Worm (Caenorhabditis elegans) whole organism, L4 larva: ENCODE measurements around the gene W02A2.12.

Source experiments
- F26F4.8 ChIP-seq: fragments of 200-800 bp; sonication (Bioruptor generic); conservative IDR thresholded peaks from 2 replicates; pipeline ENCODE4 v1.3.6; 2022; ENCODE audit warnings: missing genetic modification characterization, missing compliant biosample characterization
- F44E2.7 ChIP-seq: fragments of 200-800 bp; sonication (Bioruptor generic); IDR thresholded peaks from 2 replicates; pipeline ENCODE4 v2.1.2; 2022; ENCODE audit warnings: missing genetic modification characterization, missing compliant biosample characterization
- F49E8.2 ChIP-seq: sonication (generic microtip); optimal IDR thresholded peaks from 2 replicates; lab custom pipeline; 2016; ENCODE audit warnings: missing compliant biosample characterization, mild to moderate bottlenecking, missing genetic modification characterization, borderline replicate concordance
- T26A8.4 ChIP-seq: fragments of 200-800 bp; sonication (Bioruptor generic); IDR thresholded peaks from 2 replicates; pipeline ENCODE4 v1.3.6; 2022; ENCODE audit warnings: missing genetic modification characterization, missing compliant biosample characterization
- Y75B8A.6 ChIP-seq: fragments of 200-800 bp; sonication (Bioruptor generic); IDR thresholded peaks from 2 replicates; pipeline ENCODE4 v1.3.6; 2022; ENCODE audit warnings: missing genetic modification reagents, missing genetic modification characterization, missing compliant biosample characterization
- ama-1 ChIP-seq: fragments of 150-350 bp; optimal IDR thresholded peaks from 2 replicates; lab custom pipeline; 2014; ENCODE audit warnings: inconsistent platforms, mixed read lengths
- arid-1 ChIP-seq: fragments of 200-800 bp; sonication (Bioruptor generic); conservative IDR thresholded peaks from 2 replicates; pipeline ENCODE4 v1.3.6; 2022; ENCODE audit warnings: missing genetic modification reagents, missing genetic modification characterization, missing compliant biosample characterization
- ceh-28 ChIP-seq: fragments of 150-350 bp; optimal IDR thresholded peaks from 2 replicates; lab custom pipeline; 2014; ENCODE audit warnings: missing biosample characterization, missing genetic modification reagents, missing genetic modification characterization
- cey-2 ChIP-seq: sonication (generic microtip); optimal IDR thresholded peaks from 3 replicates; lab custom pipeline; 2017; ENCODE audit warnings: missing genetic modification characterization, mild to moderate bottlenecking, missing compliant biosample characterization, antibody characterized with exemption, borderline replicate concordance; ENCODE audit not compliant: insufficient read depth
- ctbp-1 ChIP-seq: fragments of 200-800 bp; sonication (Bioruptor generic); IDR thresholded peaks from 2 replicates; pipeline ENCODE4 v1.3.6; 2022; ENCODE audit warnings: missing genetic modification reagents, missing genetic modification characterization, missing compliant biosample characterization
- daf-16 ChIP-seq, 3 experiments: sonication (generic microtip); optimal IDR thresholded peaks; 2 replicates each; lab custom pipeline; 2016 to 2017; ENCODE audit warnings: missing genetic modification characterization in 3 of 3, missing genetic modification reagents in 3 of 3, mild to moderate bottlenecking in 2 of 3, missing compliant biosample characterization in 2 of 3, missing biosample characterization in 1 of 3, moderate library complexity in 1 of 3
- daf-8 ChIP-seq: fragments of 200-800 bp; sonication (Bioruptor generic); IDR thresholded peaks from 2 replicates; pipeline ENCODE4 v1.3.6; 2022; ENCODE audit warnings: missing genetic modification characterization, missing compliant biosample characterization
- dmd-8 ChIP-seq: fragments of 200-800 bp; sonication (Bioruptor generic); IDR thresholded peaks from 2 replicates; pipeline ENCODE4 v1.3.6; 2022; ENCODE audit warnings: missing genetic modification characterization, missing compliant biosample characterization
- egl-27 ChIP-seq: sonication (generic microtip); optimal IDR thresholded peaks from 3 replicates; lab custom pipeline; 2017; ENCODE audit warnings: missing biosample characterization, missing genetic modification reagents, missing genetic modification characterization
- fos-1 ChIP-seq: fragments of 150-350 bp; optimal IDR thresholded peaks from 2 replicates; lab custom pipeline; 2014; ENCODE audit warnings: missing biosample characterization, missing genetic modification characterization
- hif-1 ChIP-seq, 2 experiments: sonication (generic microtip); optimal IDR thresholded peaks; 2 replicates each; lab custom pipeline; 2016 to 2017; ENCODE audit warnings: missing compliant biosample characterization in 2 of 2, missing genetic modification characterization in 2 of 2, missing genetic modification reagents in 2 of 2, missing genotype in 2 of 2, mild to moderate bottlenecking in 1 of 2
- hlh-30 ChIP-seq: sonication (generic microtip); optimal IDR thresholded peaks from 2 replicates; lab custom pipeline; 2017; ENCODE audit warnings: antibody characterized with exemption, mild to moderate bottlenecking, missing genetic modification characterization, missing compliant biosample characterization; ENCODE audit not compliant: insufficient read depth
- hmg-1.1 ChIP-seq: fragments of 200-800 bp; sonication (Bioruptor generic); IDR thresholded peaks from 2 replicates; pipeline ENCODE4 v1.3.6; 2022; ENCODE audit warnings: missing genetic modification reagents, missing genetic modification characterization, missing compliant biosample characterization
- jun-1 ChIP-seq: fragments of 150-350 bp; optimal IDR thresholded peaks from 2 replicates; lab custom pipeline; 2014; ENCODE audit warnings: missing biosample characterization, missing genetic modification reagents, missing genetic modification characterization
- lin-13 ChIP-seq: fragments of 150-350 bp; optimal IDR thresholded peaks from 2 replicates; lab custom pipeline; 2014; ENCODE audit warnings: missing biosample characterization, missing genetic modification reagents, missing genetic modification characterization
- lin-15B ChIP-seq: fragments of 150-350 bp; sonication (generic microtip); optimal IDR thresholded peaks from 3 replicates; lab custom pipeline; 2014; ENCODE audit warnings: missing biosample characterization, missing genetic modification characterization
- lin-38 ChIP-seq: fragments of 200-800 bp; sonication (Bioruptor generic); IDR thresholded peaks from 2 replicates; pipeline ENCODE4 v1.3.6; 2022; ENCODE audit warnings: missing genetic modification reagents, missing genetic modification characterization, missing compliant biosample characterization
- lsy-2 ChIP-seq, 2 experiments: fragments of 150-350 bp in 1 of 2; sonication (generic microtip) in 1 of 2; optimal IDR thresholded peaks; 2 replicates each; lab custom pipeline; 2014 to 2017; ENCODE audit warnings: missing biosample characterization in 2 of 2, missing genetic modification characterization in 2 of 2
- mdl-1 ChIP-seq, 2 experiments: fragments of 150-350 bp in 1 of 2; sonication (generic microtip) in 1 of 2; optimal IDR thresholded peaks; 2 replicates each; lab custom pipeline; 2014 to 2017; ENCODE audit warnings: missing biosample characterization in 2 of 2, missing genetic modification characterization in 2 of 2
- mes-2 ChIP-seq: sonication (generic microtip); optimal IDR thresholded peaks from 2 replicates; lab custom pipeline; 2016; ENCODE audit warnings: missing genotype, mild to moderate bottlenecking, missing genetic modification characterization, missing compliant biosample characterization; ENCODE audit not compliant: poor library complexity, severe bottlenecking
- nhr-102 ChIP-seq: sonication (generic microtip); optimal IDR thresholded peaks from 2 replicates; lab custom pipeline; 2016; ENCODE audit warnings: mild to moderate bottlenecking, missing genetic modification characterization, moderate library complexity, missing compliant biosample characterization
- nhr-111 ChIP-seq: fragments of 200-800 bp; sonication (Bioruptor generic); optimal IDR thresholded peaks from 2 replicates; lab custom pipeline; 2018; ENCODE audit warnings: mild to moderate bottlenecking, missing genetic modification characterization, missing compliant biosample characterization
- nhr-28 ChIP-seq: fragments of 150-350 bp; optimal IDR thresholded peaks from 2 replicates; lab custom pipeline; 2014; ENCODE audit warnings: missing biosample characterization, missing genetic modification characterization
- nhr-77 ChIP-seq: fragments of 150-350 bp; optimal IDR thresholded peaks from 2 replicates; lab custom pipeline; 2014; ENCODE audit warnings: missing biosample characterization, missing genetic modification characterization
- pha-4 ChIP-seq, 2 experiments: fragments of 150-350 bp in 1 of 2; fragments of 200-800 bp in 1 of 2; sonication (Bioruptor generic) in 1 of 2; IDR thresholded peaks in 1 of 2; optimal IDR thresholded peaks in 1 of 2; 2 replicates each; pipeline versions ENCODE4 v1.3.6 to Lab custom; 2014 to 2022; ENCODE audit warnings: missing genetic modification characterization in 2 of 2, missing genetic modification reagents in 2 of 2, missing biosample characterization in 1 of 2, missing compliant biosample characterization in 1 of 2
- php-3 ChIP-seq: fragments of 200-800 bp; sonication (Bioruptor generic); IDR thresholded peaks from 2 replicates; pipeline ENCODE4 v1.3.6; 2022; ENCODE audit warnings: missing genetic modification reagents, missing genetic modification characterization, missing compliant biosample characterization
- rbr-2 ChIP-seq: sonication (generic microtip); optimal IDR thresholded peaks from 2 replicates; lab custom pipeline; 2016; ENCODE audit warnings: missing genotype, missing genetic modification characterization, missing compliant biosample characterization
- sdz-12 ChIP-seq: fragments of 200-800 bp; sonication (Bioruptor generic); optimal IDR thresholded peaks from 2 replicates; lab custom pipeline; 2018; ENCODE audit warnings: mild to moderate bottlenecking, missing genetic modification characterization, missing compliant biosample characterization
- snpc-1.2 ChIP-seq: fragments of 200-800 bp; sonication (Bioruptor generic); IDR thresholded peaks from 2 replicates; pipeline ENCODE4 v1.3.6; 2022; ENCODE audit warnings: missing genetic modification reagents, missing genetic modification characterization, missing compliant biosample characterization
- spr-1 ChIP-seq: sonication (generic microtip); optimal IDR thresholded peaks from 2 replicates; lab custom pipeline; 2016; ENCODE audit warnings: mild to moderate bottlenecking, missing genetic modification characterization, missing compliant biosample characterization
- spr-3 ChIP-seq: fragments of 200-800 bp; sonication (Bioruptor generic); optimal IDR thresholded peaks from 2 replicates; lab custom pipeline; 2018; ENCODE audit warnings: mild to moderate bottlenecking, missing genetic modification characterization, missing compliant biosample characterization
- unc-39 ChIP-seq: sonication (generic microtip); optimal IDR thresholded peaks from 2 replicates; lab custom pipeline; 2017; ENCODE audit warnings: missing biosample characterization, missing genetic modification characterization
- unc-62 ChIP-seq, 3 experiments: fragments of 150-350 bp in 1 of 3; sonication (generic microtip); optimal IDR thresholded peaks in 2 of 3; peaks in 1 of 3; 1 replicate in 1 of 3; 2 replicates in 2 of 3; lab custom pipeline; 2014 to 2017; ENCODE audit warnings: missing biosample characterization in 3 of 3, missing genetic modification characterization in 3 of 3, missing genetic modification reagents in 3 of 3, missing genotype in 1 of 3
- zag-1 ChIP-seq: fragments of 150-350 bp; optimal IDR thresholded peaks from 2 replicates; lab custom pipeline; 2014; ENCODE audit warnings: missing biosample characterization, missing genetic modification characterization
- zfp-2 ChIP-seq: sonication (generic microtip); optimal IDR thresholded peaks from 2 replicates; lab custom pipeline; 2016; ENCODE audit warnings: mild to moderate bottlenecking, missing genetic modification characterization, missing compliant biosample characterization
- zfp-3 ChIP-seq: fragments of 200-800 bp; sonication (Bioruptor generic); conservative IDR thresholded peaks from 2 replicates; pipeline ENCODE4 v1.3.6; 2022; ENCODE audit warnings: missing genetic modification reagents, missing genetic modification characterization, missing compliant biosample characterization
- zip-11 ChIP-seq: fragments of 200-800 bp; sonication (Bioruptor generic); IDR thresholded peaks from 2 replicates; pipeline ENCODE4 v1.3.6; 2022; ENCODE audit warnings: missing genetic modification characterization, missing compliant biosample characterization
- zip-2 ChIP-seq: fragments of 150-350 bp; optimal IDR thresholded peaks from 2 replicates; lab custom pipeline; 2014; ENCODE audit warnings: missing biosample characterization, missing genetic modification characterization
- ztf-7 ChIP-seq: fragments of 150-350 bp; optimal IDR thresholded peaks from 2 replicates; lab custom pipeline; 2014; ENCODE audit warnings: missing biosample characterization, missing genetic modification characterization

The W02A2.12 gene

DNA sequence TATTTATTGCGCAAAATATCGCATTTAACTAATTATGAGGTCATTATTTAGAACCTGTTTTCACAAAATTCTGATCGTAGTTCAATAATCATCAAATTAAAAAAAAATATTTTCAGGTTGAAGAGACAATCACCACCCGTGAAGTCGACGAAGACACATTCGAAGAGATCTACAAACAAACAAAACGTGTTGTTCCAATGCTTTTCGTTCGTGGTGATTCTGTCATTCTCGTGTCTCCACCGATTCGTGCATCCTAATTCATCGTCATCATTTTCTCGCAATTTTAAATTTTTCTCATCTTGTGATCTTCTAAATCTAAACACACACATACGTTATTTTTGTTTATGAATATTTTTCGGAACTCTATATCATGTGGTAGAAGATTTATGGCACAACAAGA lies 40.1 kb upstream of the W02A2.12 start (continued):
- TF ChIP-seq ama-1 (lab: Kevin White, UChicago) (peak; percentile 94), fos-1 (tag; lab: Kevin White, UChicago) (no peak), ceh-28 (tag; lab: Kevin White, UChicago) (no peak), hif-1 (tag; optimal IDR thresholded peaks at IDR 0.05; lab: Kevin White, UChicago) (peak in 1 of 2 experiments; percentile 45), egl-27 (tag; lab: Kevin White, UChicago) (no peak), mdl-1 (tag; optimal IDR thresholded peaks at IDR 0.05; lab: Kevin White, UChicago) (peak in 1 of 2 experiments; percentile 50), pha-4 (GFP tag; IDR thresholded peaks at IDR 0.05; lab: Robert Waterston, UW) (peak; percentile 42; the same call in 1 of the 2 replicates), pha-4 (tag; optimal IDR thresholded peaks at IDR 0.05; lab: Kevin White, UChicago) (no peak), nhr-28 (tag; lab: Kevin White, UChicago) (peak; percentile 32), cey-2 (tag; lab: Kevin White, UChicago) (no peak), T26A8.4 (GFP tag; lab: Robert Waterston, UW) (peak; percentile 69), zag-1 (tag; lab: Kevin White, UChicago) (no peak), F44E2.7 (GFP tag; lab: Robert Waterston, UW) (no peak), sdz-12 (peak; percentile 29), ztf-7 (tag; lab: Kevin White, UChicago) (no peak), zfp-2 (tag; lab: Kevin White, UChicago) (no peak), php-3 (no peak), spr-3 (GFP tag; lab: Kevin White, UChicago) (peak; percentile 18), rbr-2 (tag; lab: Kevin White, UChicago) (no peak), daf-8 (GFP tag; lab: Robert Waterston, UW) (no peak), snpc-1.2 (GFP tag; lab: Robert Waterston, UW) (no peak), jun-1 (tag; lab: Kevin White, UChicago) (peak; percentile 13), nhr-111 (GFP tag; lab: Kevin White, UChicago) (no peak), arid-1 (GFP tag; lab: Robert Waterston, UW) (no peak; the same call in 1 of the 2 replicates), F49E8.2 (tag; lab: Kevin White, UChicago) (no peak), hlh-30 (peak; percentile 65), F26F4.8 (GFP tag; lab: Robert Waterston, UW) (no peak)

DNA sequence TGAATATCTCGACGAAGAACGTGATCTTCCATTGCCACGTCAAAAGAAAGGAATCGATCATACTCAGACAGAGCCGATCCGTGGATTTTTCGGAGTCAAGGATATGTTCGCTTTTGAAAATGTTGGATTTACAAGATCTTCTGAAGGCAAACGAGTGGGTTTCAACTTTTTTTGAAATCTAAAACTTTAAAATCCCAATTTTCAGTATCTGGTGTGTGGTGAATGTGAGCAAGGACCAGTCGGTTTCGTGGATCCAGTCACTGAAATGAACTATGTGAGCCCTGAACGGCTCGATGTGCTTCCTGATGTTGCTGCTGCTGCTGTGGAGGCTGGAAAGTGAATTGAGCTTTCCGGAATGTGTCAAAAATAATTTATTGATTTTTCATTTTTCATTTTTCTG lies 38.3 kb upstream of the W02A2.12 start, which contains the start of gene lsm-3:
TSS of gene lsm-3 (plus strand) at position 301 of the 400 bp plus-strand sequence.
- TF ChIP-seq spr-3 (GFP tag; lab: Kevin White, UChicago) (no peak), unc-62 (GFP tag; optimal IDR thresholded peaks at IDR 0.05 in 1 of 2; lab: Kevin White, UChicago) (peak in 1 of 2 experiments; percentile 88), unc-62 (tag; optimal IDR thresholded peaks at IDR 0.05; lab: Kevin White, UChicago) (no peak), unc-39 (tag; lab: Kevin White, UChicago) (no peak), zip-2 (tag; lab: Kevin White, UChicago) (no peak)

DNA sequence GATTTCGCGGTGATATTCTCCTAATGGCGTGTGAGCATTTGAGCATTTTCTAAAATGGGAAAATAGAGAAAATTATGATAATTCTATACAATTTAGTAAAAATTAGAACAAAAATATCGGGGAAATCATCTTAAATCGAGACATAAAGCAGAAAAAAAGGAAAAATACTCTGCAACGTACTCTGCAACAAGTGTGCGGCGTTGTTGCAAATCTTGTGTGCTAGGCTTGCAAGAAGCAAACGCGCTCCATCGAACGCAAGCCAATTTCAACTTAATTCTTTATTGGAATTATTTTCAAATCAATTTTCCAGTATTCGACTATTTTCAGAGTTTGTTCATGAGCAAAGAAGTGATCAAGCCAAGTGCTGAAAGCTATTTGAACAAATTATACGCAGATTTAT lies 37.4 kb upstream of the W02A2.12 start, which contains the start of the genes Y62E10A.20, Y62E10A.23 and mdt-9:
TSS of gene Y62E10A.20 (minus strand) at position 49 of the 400 bp plus-strand sequence.
TSS of gene Y62E10A.23 (plus strand) at position 282 of the 400 bp plus-strand sequence.
TSS of gene mdt-9 (plus strand) at position 338 of the 400 bp plus-strand sequence.
- peak; percentile 88 for TF ChIP-seq lin-13
- peak; percentile 38 for TF ChIP-seq nhr-77
- TF ChIP-seq nhr-28 (tag; lab: Kevin White, UChicago) = peak; percentile 30
- peak; percentile 7 for TF ChIP-seq lin-15B (tag; lab: Kevin White, UChicago)
- TF ChIP-seq lin-38 (GFP tag; lab: Robert Waterston, UW) = peak; percentile 96
- TF ChIP-seq rbr-2 (tag; lab: Kevin White, UChicago) = peak; percentile 61
- peak in 1 of 2 experiments; percentile 89 for TF ChIP-seq lsy-2 (tag; optimal IDR thresholded peaks at IDR 0.05; lab: Kevin White, UChicago)
- TF ChIP-seq dmd-8 (GFP tag; lab: Robert Waterston, UW) = no peak
- TF ChIP-seq zfp-3 (GFP tag; lab: Robert Waterston, UW) = no peak
- no peak for TF ChIP-seq daf-16 (GFP tag; optimal IDR thresholded peaks at IDR 0.05; lab: Kevin White, UChicago)
- peak; percentile 31 for TF ChIP-seq daf-16 (tag; optimal IDR thresholded peaks at IDR 0.05; lab: Kevin White, UChicago)
- TF ChIP-seq nhr-102 (tag; lab: Kevin White, UChicago) = peak; percentile 19
- peak; percentile 14; the same call in 1 of the 2 replicates for TF ChIP-seq ctbp-1 (GFP tag; lab: Robert Waterston, UW)
- TF ChIP-seq zip-11 (GFP tag; lab: Robert Waterston, UW) = no peak
- no peak for TF ChIP-seq Y75B8A.6
- peak; percentile 94 for TF ChIP-seq mes-2 (tag; lab: Kevin White, UChicago)
- TF ChIP-seq T26A8.4 (GFP tag; lab: Robert Waterston, UW) = 0 out of 2 replicates have a peak, but pooled peaks have one; percentile 46
- TF ChIP-seq hlh-30 = peak; percentile 45
- no peak for TF ChIP-seq pha-4 (GFP tag; IDR thresholded peaks at IDR 0.05; lab: Robert Waterston, UW)
- peak; percentile 29 for TF ChIP-seq pha-4 (tag; optimal IDR thresholded peaks at IDR 0.05; lab: Kevin White, UChicago)
- peak; percentile 0 for TF ChIP-seq spr-1
- 0 out of 2 replicates have a peak, but pooled peaks have one; percentile 67 for TF ChIP-seq snpc-1.2 (GFP tag; lab: Robert Waterston, UW)
- TF ChIP-seq hmg-1.1 = peak; percentile 59
- no peak for TF ChIP-seq egl-27 (tag; lab: Kevin White, UChicago)
